Worm (Caenorhabditis elegans) whole organism, L3 larva: ENCODE results near the gene cyp-13A5.

Source experiments
- ama-1 ChIP-seq: fragments of 150-350 bp; optimal IDR thresholded peaks from 2 replicates; lab custom pipeline; 2018
- ceh-82 ChIP-seq: fragments of 150-350 bp; optimal IDR thresholded peaks from 2 replicates; lab custom pipeline; 2014; ENCODE audit warnings: missing biosample characterization, missing genetic modification characterization
- fkh-10 ChIP-seq: sonication (generic microtip); optimal IDR thresholded peaks from 2 replicates; lab custom pipeline; 2017; ENCODE audit warnings: missing biosample characterization, missing genetic modification reagents, missing genetic modification characterization
- mdl-1 ChIP-seq: fragments of 150-350 bp; optimal IDR thresholded peaks from 2 replicates; lab custom pipeline; 2014; ENCODE audit warnings: missing biosample characterization, missing genetic modification characterization
- nhr-237 ChIP-seq: fragments of 150-350 bp; optimal IDR thresholded peaks from 2 replicates; lab custom pipeline; 2014; ENCODE audit warnings: missing biosample characterization, missing genetic modification characterization

ce11 chrII:9759382-9759781 lies 40.8 kb downstream of the cyp-13A5 start:
- no peak for TF ChIP-seq ceh-82 (tag; lab: Kevin White, UChicago)
- TF ChIP-seq ama-1, result no peak
- TF ChIP-seq fkh-10 (GFP tag; lab: Kevin White, UChicago), result no peak
- TF ChIP-seq mdl-1 (tag; lab: Kevin White, UChicago), result no peak
- TF ChIP-seq nhr-237, result no peak
